Fruit fly (Drosophila melanogaster) whole organism, embryonic: Measurements from ENCODE around the gene Gr64f.

Experiments used
- BEAF-32 ChIP-seq: fragments of 200-800 bp; sonication (Bioruptor generic); optimal IDR thresholded peaks from 3 replicates; lab custom pipeline; 2017; ENCODE audit warnings: missing biosample characterization, missing genetic modification characterization, mild to moderate bottlenecking, moderate library complexity, missing genetic modification reagents
- CG10209 ChIP-seq: fragments of 200-800 bp; sonication (Bioruptor generic); optimal IDR thresholded peaks from 3 replicates; lab custom pipeline; 2017; ENCODE audit warnings: missing biosample characterization, mild to moderate bottlenecking, missing genetic modification characterization, missing genetic modification reagents
- CG10274 ChIP-seq: fragments of 200-800 bp; sonication (Bioruptor generic); optimal IDR thresholded peaks from 3 replicates; lab custom pipeline; 2017; ENCODE audit warnings: missing biosample characterization, mild to moderate bottlenecking, missing genetic modification characterization
- CG10321 ChIP-seq: fragments of 200-800 bp; sonication (Bioruptor generic); IDR thresholded peaks from 2 replicates; pipeline ENCODE4 v1.3.6; 2022; ENCODE audit warnings: missing biosample characterization, missing genetic modification characterization
- CG10366 ChIP-seq: fragments of 200-800 bp; sonication (Bioruptor generic); IDR thresholded peaks from 2 replicates; pipeline ENCODE4 v1.3.6; 2022; ENCODE audit warnings: missing biosample characterization, missing genetic modification characterization
- CG11560 ChIP-seq: fragments of 200-800 bp; sonication (Bioruptor generic); IDR thresholded peaks from 3 replicates; pipeline ENCODE4 v1.3.6; 2022; ENCODE audit warnings: missing biosample characterization, missing genetic modification characterization
- CG12071 ChIP-seq: fragments of 200-800 bp; sonication (Bioruptor generic); optimal IDR thresholded peaks from 3 replicates; lab custom pipeline; 2018; ENCODE audit warnings: missing biosample characterization, mild to moderate bottlenecking, missing genetic modification characterization
- CG12299 ChIP-seq: fragments of 200-800 bp; sonication (Bioruptor generic); optimal IDR thresholded peaks from 2 replicates; lab custom pipeline; 2018; ENCODE audit warnings: missing biosample characterization, mild to moderate bottlenecking, missing genetic modification characterization
- CG13296 ChIP-seq: fragments of 200-800 bp; sonication (Bioruptor generic); optimal IDR thresholded peaks from 3 replicates; lab custom pipeline; 2018; ENCODE audit warnings: missing biosample characterization, mild to moderate bottlenecking, missing genetic modification characterization
- CG14860 ChIP-seq: fragments of 200-800 bp; sonication (Bioruptor generic); IDR thresholded peaks from 3 replicates; pipeline ENCODE4 v1.3.6; 2022; ENCODE audit warnings: missing biosample characterization, missing genetic modification characterization; ENCODE audit not compliant: partially characterized antibody
- CG17612 ChIP-seq: fragments of 200-800 bp; sonication (Bioruptor generic); IDR thresholded peaks from 2 replicates; pipeline ENCODE4 v1.3.6; 2022; ENCODE audit warnings: missing biosample characterization, missing genetic modification characterization
- CG17802 ChIP-seq: fragments of 200-800 bp; sonication (Bioruptor generic); optimal IDR thresholded peaks from 2 replicates; lab custom pipeline; 2018; ENCODE audit warnings: missing biosample characterization, mild to moderate bottlenecking, missing genetic modification characterization, moderate library complexity
- CG1792 ChIP-seq: fragments of 200-800 bp; sonication (Bioruptor generic); optimal IDR thresholded peaks from 2 replicates; lab custom pipeline; 2016; ENCODE audit warnings: missing biosample characterization, missing genetic modification characterization
- CG1832 ChIP-seq: fragments of 200-800 bp; sonication (Bioruptor generic); optimal IDR thresholded peaks from 2 replicates; lab custom pipeline; 2017; ENCODE audit warnings: missing biosample characterization, mild to moderate bottlenecking, missing genetic modification characterization, inconsistent platforms
- CG18619 ChIP-seq: fragments of 200-800 bp; sonication (Bioruptor generic); optimal IDR thresholded peaks from 3 replicates; lab custom pipeline; 2017; ENCODE audit warnings: missing biosample characterization, mild to moderate bottlenecking, missing genetic modification characterization
- CG2875 ChIP-seq: fragments of 200-800 bp; sonication (Bioruptor generic); optimal IDR thresholded peaks from 2 replicates; lab custom pipeline; 2017; ENCODE audit warnings: missing biosample characterization, mild to moderate bottlenecking, missing genetic modification characterization, missing genetic modification reagents
- CG31365 ChIP-seq: fragments of 200-800 bp; sonication (Bioruptor generic); optimal IDR thresholded peaks from 2 replicates; lab custom pipeline; 2018; ENCODE audit warnings: missing biosample characterization, mild to moderate bottlenecking, missing genetic modification characterization
- CG3407 ChIP-seq: fragments of 200-800 bp; sonication (Bioruptor generic); optimal IDR thresholded peaks from 2 replicates; lab custom pipeline; 2018; ENCODE audit warnings: missing biosample characterization, mild to moderate bottlenecking, missing genetic modification characterization
- CG4617 ChIP-seq: fragments of 200-800 bp; sonication (Bioruptor generic); optimal IDR thresholded peaks from 3 replicates; lab custom pipeline; 2016; ENCODE audit warnings: missing biosample characterization, missing genetic modification characterization, borderline replicate concordance
- CG6683 ChIP-seq: fragments of 200-800 bp; sonication (Bioruptor generic); optimal IDR thresholded peaks from 2 replicates; lab custom pipeline; 2017; ENCODE audit warnings: missing biosample characterization, mild to moderate bottlenecking, missing genetic modification characterization, missing genetic modification reagents
- CG7271 ChIP-seq: fragments of 200-800 bp; sonication (Bioruptor generic); optimal IDR thresholded peaks from 2 replicates; lab custom pipeline; 2018; ENCODE audit warnings: missing biosample characterization, mild to moderate bottlenecking, missing genetic modification characterization, moderate library complexity
- CG7987 ChIP-seq: fragments of 200-800 bp; sonication (Bioruptor generic); optimal IDR thresholded peaks from 2 replicates; lab custom pipeline; 2018; ENCODE audit warnings: missing biosample characterization, mild to moderate bottlenecking, missing genetic modification characterization, moderate library complexity
- CG8944 ChIP-seq: fragments of 200-800 bp; sonication (Bioruptor generic); optimal IDR thresholded peaks from 3 replicates; lab custom pipeline; 2016; ENCODE audit warnings: missing biosample characterization, missing genetic modification characterization
- CG9817 ChIP-seq: fragments of 200-800 bp; sonication (Bioruptor generic); optimal IDR thresholded peaks from 2 replicates; lab custom pipeline; 2018; ENCODE audit warnings: missing biosample characterization, mild to moderate bottlenecking, missing genetic modification characterization, moderate library complexity
- Dip3 ChIP-seq: fragments of 200-800 bp; sonication (Bioruptor generic); optimal IDR thresholded peaks from 3 replicates; lab custom pipeline; 2016; ENCODE audit warnings: missing biosample characterization, missing genetic modification characterization
- HmgZ ChIP-seq: fragments of 200-800 bp; sonication (Bioruptor generic); optimal IDR thresholded peaks from 2 replicates; lab custom pipeline; 2018; ENCODE audit warnings: missing biosample characterization, mild to moderate bottlenecking, missing genetic modification characterization
- Hr39 ChIP-seq: fragments of >200 bp; optimal IDR thresholded peaks from 2 replicates; lab custom pipeline; 2017
- Mad ChIP-seq: fragments of 200-800 bp; sonication (Bioruptor generic); optimal IDR thresholded peaks from 2 replicates; lab custom pipeline; 2016; ENCODE audit warnings: missing biosample characterization, missing genetic modification characterization
- Max ChIP-seq: fragments of 200-800 bp; sonication (Bioruptor generic); optimal IDR thresholded peaks from 2 replicates; lab custom pipeline; 2016; ENCODE audit warnings: missing biosample characterization, mild to moderate bottlenecking, missing genetic modification characterization
- Myb ChIP-seq: fragments of 200-800 bp; sonication (Bioruptor generic); optimal IDR thresholded peaks from 2 replicates; lab custom pipeline; 2016; ENCODE audit warnings: missing biosample characterization, missing genetic modification characterization
- Neu2 ChIP-seq: fragments of 200-800 bp; sonication (Bioruptor generic); optimal IDR thresholded peaks from 3 replicates; lab custom pipeline; 2016; ENCODE audit warnings: missing biosample characterization, missing genetic modification characterization, borderline replicate concordance
- PHDP ChIP-seq: fragments of 200-800 bp; sonication (Bioruptor generic); optimal IDR thresholded peaks from 3 replicates; lab custom pipeline; 2018; ENCODE audit warnings: missing biosample characterization, mild to moderate bottlenecking, missing genetic modification characterization, moderate library complexity
- Sry-δ ChIP-seq: fragments of 200-800 bp; sonication (Bioruptor generic); optimal IDR thresholded peaks from 2 replicates; lab custom pipeline; 2016; ENCODE audit warnings: missing biosample characterization, missing genetic modification characterization
- Xrp1 ChIP-seq: fragments of 200-800 bp; sonication (Bioruptor generic); IDR thresholded peaks from 2 replicates; pipeline ENCODE4 v1.3.6; 2022; ENCODE audit warnings: missing biosample characterization, missing genetic modification characterization
- crc ChIP-seq: fragments of 200-800 bp; sonication (Bioruptor generic); optimal IDR thresholded peaks from 2 replicates; lab custom pipeline; 2016; ENCODE audit warnings: missing biosample characterization, missing genetic modification characterization
- ems ChIP-seq: fragments of 200-800 bp; sonication (Bioruptor generic); optimal IDR thresholded peaks from 3 replicates; lab custom pipeline; 2016; ENCODE audit warnings: missing biosample characterization, missing genetic modification characterization
- gcm ChIP-seq: fragments of 200-800 bp; sonication (Bioruptor generic); optimal IDR thresholded peaks from 2 replicates; lab custom pipeline; 2019; ENCODE audit warnings: missing biosample characterization, mild to moderate bottlenecking, missing genetic modification characterization, moderate library complexity
- gsb-n ChIP-seq: fragments of 200-800 bp; sonication (Bioruptor generic); optimal IDR thresholded peaks from 3 replicates; lab custom pipeline; 2018; ENCODE audit warnings: missing biosample characterization, mild to moderate bottlenecking, missing genetic modification characterization
- hkb ChIP-seq, 2 experiments: fragments of 200-800 bp in 1 of 2; fragments of >200 bp in 1 of 2; sonication (Bioruptor generic) in 1 of 2; IDR thresholded peaks in 1 of 2; optimal IDR thresholded peaks in 1 of 2; 2 replicates each; pipeline versions ENCODE4 v1.3.6 to Lab custom; 2017 to 2022; ENCODE audit warnings: missing biosample characterization in 1 of 2, missing genetic modification characterization in 1 of 2
- jumu ChIP-seq: fragments of 200-800 bp; sonication (Bioruptor generic); optimal IDR thresholded peaks from 3 replicates; lab custom pipeline; 2016; ENCODE audit warnings: missing biosample characterization, missing genetic modification characterization
- odd ChIP-seq: fragments of 200-800 bp; sonication (Bioruptor generic); optimal IDR thresholded peaks from 2 replicates; lab custom pipeline; 2017; ENCODE audit warnings: missing biosample characterization, mild to moderate bottlenecking, missing genetic modification characterization
- prd ChIP-seq, 3 experiments: fragments of >200 bp in 2 of 3; fragments of 200-800 bp in 1 of 3; sonication (Bioruptor generic) in 1 of 3; optimal IDR thresholded peaks in 2 of 3; IDR thresholded peaks in 1 of 3; 2 replicates in 2 of 3; 3 replicates in 1 of 3; pipeline versions ENCODE4 v1.3.6 to Lab custom; 2017 to 2022; ENCODE audit warnings: missing biosample characterization in 1 of 3, missing genetic modification characterization in 1 of 3
- pum ChIP-seq: fragments of 200-800 bp; sonication (Bioruptor generic); optimal IDR thresholded peaks from 2 replicates; lab custom pipeline; 2016; ENCODE audit warnings: missing biosample characterization, missing genetic modification characterization
- ranshi ChIP-seq: fragments of 200-800 bp; sonication (Bioruptor generic); IDR thresholded peaks from 2 replicates; pipeline ENCODE4 v1.3.6; 2022; ENCODE audit warnings: missing biosample characterization, missing genetic modification characterization
- sim ChIP-seq: fragments of 200-800 bp; sonication (Bioruptor generic); IDR thresholded peaks from 2 replicates; pipeline ENCODE4 v1.3.6; 2022; ENCODE audit warnings: missing biosample characterization, missing genetic modification characterization
- sqz ChIP-seq: fragments of 200-800 bp; sonication (Bioruptor generic); optimal IDR thresholded peaks from 3 replicates; lab custom pipeline; 2018; ENCODE audit warnings: missing biosample characterization, mild to moderate bottlenecking, missing genetic modification characterization
- ssp ChIP-seq: fragments of 200-800 bp; sonication (Bioruptor generic); IDR thresholded peaks from 2 replicates; pipeline ENCODE4 v1.3.6; 2022; ENCODE audit warnings: missing biosample characterization, missing genetic modification characterization
- zf30C ChIP-seq: fragments of 200-800 bp; sonication (Bioruptor generic); optimal IDR thresholded peaks from 3 replicates; lab custom pipeline; 2018; ENCODE audit warnings: missing biosample characterization, mild to moderate bottlenecking, missing genetic modification characterization

Gene Gr64f

dm6 chr3L:4070221-4070995 is 34.8 kb downstream of the Gr64f start (continued):
- no peak for TF ChIP-seq BEAF-32 (GFP tag; lab: Kevin White, UChicago)
- TF ChIP-seq zf30C (GFP tag; lab: Kevin White, UChicago), result no peak
- peak; percentile 60 for TF ChIP-seq CG12299 (tag; lab: Kevin White, UChicago)
- TF ChIP-seq HmgZ, result peak; percentile 89
- TF ChIP-seq CG8944 (GFP tag; lab: Kevin White, UChicago), result peak; percentile 86
- TF ChIP-seq ems (GFP tag; lab: Kevin White, UChicago), result peak; percentile 47
- TF ChIP-seq CG2875 (GFP tag; lab: Kevin White, UChicago), result peak; percentile 54
- TF ChIP-seq CG10274 (GFP tag; lab: Kevin White, UChicago), result peak; percentile 86
- TF ChIP-seq CG1792 (GFP tag; lab: Kevin White, UChicago), result peak; percentile 86
- peak; percentile 45 for TF ChIP-seq gcm (GFP tag; lab: Kevin White, UChicago)
- TF ChIP-seq Max (GFP tag; lab: Kevin White, UChicago), result peak; percentile 67
- TF ChIP-seq CG10366 (GFP tag; lab: Robert Waterston, UW), result peak; percentile 96
- TF ChIP-seq CG7271 (tag; lab: Kevin White, UChicago), result peak; percentile 30
- peak; percentile 82 for TF ChIP-seq CG11560
- no peak for TF ChIP-seq hkb (optimal IDR thresholded peaks at IDR 0.05; lab: Kevin White, UChicago)
- TF ChIP-seq hkb (GFP tag; IDR thresholded peaks at IDR 0.05; lab: Robert Waterston, UW), result peak; percentile 94
- TF ChIP-seq gsb-n (tag; lab: Kevin White, UChicago), result peak; percentile 71
- peak; percentile 89 for TF ChIP-seq CG12071
- TF ChIP-seq CG13296 (GFP tag; lab: Kevin White, UChicago), result peak; percentile 79
- TF ChIP-seq Neu2 (GFP tag; lab: Kevin White, UChicago), result peak; percentile 36
- peak; percentile 72; the same call in 1 of the 2 replicates for TF ChIP-seq sim (GFP tag; lab: Robert Waterston, UW)
- peak; percentile 90 for TF ChIP-seq Xrp1 (GFP tag; lab: Robert Waterston, UW)
- peak; percentile 88 for TF ChIP-seq PHDP (tag; lab: Kevin White, UChicago)
- peak; percentile 87 for TF ChIP-seq CG9817 (tag; lab: Kevin White, UChicago)
- TF ChIP-seq Sry-δ (GFP tag; lab: Kevin White, UChicago), result peak; percentile 51
- TF ChIP-seq prd (optimal IDR thresholded peaks at IDR 0.05; lab: Kevin White, UChicago), result no peak
- TF ChIP-seq prd (GFP tag; IDR thresholded peaks at IDR 0.05; lab: Robert Waterston, UW), result peak; percentile 92
- TF ChIP-seq Mad (GFP tag; lab: Kevin White, UChicago), result peak; percentile 81
- TF ChIP-seq CG6683, result peak; percentile 6
- TF ChIP-seq crc (GFP tag; lab: Kevin White, UChicago), result peak; percentile 59
- peak; percentile 9 for TF ChIP-seq sqz (GFP tag; lab: Kevin White, UChicago)
- TF ChIP-seq odd (GFP tag; lab: Kevin White, UChicago), result peak; percentile 59
- peak; percentile 80 for TF ChIP-seq CG18619 (GFP tag; lab: Kevin White, UChicago)
- TF ChIP-seq CG17802 (tag; lab: Kevin White, UChicago), result peak; percentile 70
- TF ChIP-seq CG10209 (GFP tag; lab: Kevin White, UChicago), result peak; percentile 84
- TF ChIP-seq CG10321 (GFP tag; lab: Robert Waterston, UW), result peak; percentile 77
- peak; percentile 78 for TF ChIP-seq pum
- TF ChIP-seq Dip3, result peak; percentile 95
- no peak for TF ChIP-seq CG1832 (GFP tag; lab: Kevin White, UChicago)
- peak; percentile 64 for TF ChIP-seq CG7987 (GFP tag; lab: Kevin White, UChicago)
- no peak for TF ChIP-seq CG14860
- TF ChIP-seq CG31365 (tag; lab: Kevin White, UChicago), result peak; percentile 65
- peak; percentile 81 for TF ChIP-seq ssp (GFP tag; lab: Robert Waterston, UW)
- no peak for TF ChIP-seq Hr39 (lab: Kevin White, UChicago)
- TF ChIP-seq CG3407 (GFP tag; lab: Kevin White, UChicago), result peak; percentile 62
- peak; percentile 92 for TF ChIP-seq ranshi (GFP tag; lab: Robert Waterston, UW)
- TF ChIP-seq CG17612 (GFP tag; lab: Robert Waterston, UW), result peak; percentile 88
- peak; percentile 90 for TF ChIP-seq jumu (GFP tag; lab: Kevin White, UChicago)
- TF ChIP-seq CG4617, result peak; percentile 31
- TF ChIP-seq Myb (GFP tag; lab: Kevin White, UChicago), result peak; percentile 68
